Worm (Caenorhabditis elegans) whole organism, L1 larva: ENCODE data around the gene srm-2.

Experiments used
- ceh-82 ChIP-seq, 3 experiments: fragments of 150-350 bp in 1 of 3; sonication (generic microtip) in 2 of 3; optimal IDR thresholded peaks; 2 replicates each; lab custom pipeline; 2014 to 2017; ENCODE audit warnings: missing biosample characterization in 3 of 3, missing genetic modification characterization in 3 of 3
- egl-27 ChIP-seq, 2 experiments: fragments of 150-350 bp in 1 of 2; sonication (generic microtip); optimal IDR thresholded peaks; 3 replicates each; lab custom pipeline; 2017 to 2018; ENCODE audit warnings: missing biosample characterization in 2 of 2, missing genetic modification characterization in 2 of 2, missing genetic modification reagents in 2 of 2
- elt-3 ChIP-seq, 6 experiments: fragments of 150-350 bp in 1 of 6; sonication (generic microtip); optimal IDR thresholded peaks; 2 replicates each; lab custom pipeline; 2017 to 2018; ENCODE audit warnings: missing biosample characterization in 6 of 6, missing genetic modification characterization in 6 of 6, inconsistent platforms in 1 of 6
- lsy-2 ChIP-seq, 2 experiments: fragments of 150-350 bp; optimal IDR thresholded peaks; 2 replicates each; lab custom pipeline; 2014; ENCODE audit warnings: missing biosample characterization in 2 of 2, missing genetic modification characterization in 2 of 2
- mdl-1 ChIP-seq, 2 experiments: fragments of 150-350 bp; optimal IDR thresholded peaks; 2 replicates each; lab custom pipeline; 2014 to 2017; ENCODE audit warnings: missing biosample characterization in 2 of 2, missing genetic modification characterization in 2 of 2, inconsistent platforms in 1 of 2
- mef-2 ChIP-seq: fragments of 150-350 bp; optimal IDR thresholded peaks from 2 replicates; lab custom pipeline; 2014; ENCODE audit warnings: missing biosample characterization, missing genetic modification characterization
- nhr-19 ChIP-seq: fragments of 200-800 bp; sonication (Bioruptor generic); conservative IDR thresholded peaks from 2 replicates; pipeline ENCODE4 v1.3.6; 2022; ENCODE audit warnings: missing genetic modification characterization, missing compliant biosample characterization
- nhr-20 ChIP-seq: sonication (generic microtip); optimal IDR thresholded peaks from 2 replicates; lab custom pipeline; 2016; ENCODE audit warnings: mild to moderate bottlenecking, missing genetic modification characterization, missing compliant biosample characterization
- nhr-28 ChIP-seq: fragments of 150-350 bp; optimal IDR thresholded peaks from 2 replicates; lab custom pipeline; 2014; ENCODE audit warnings: missing biosample characterization, missing genetic modification characterization
- snpc-4 ChIP-seq: fragments of 150-350 bp; optimal IDR thresholded peaks from 2 replicates; lab custom pipeline; 2014; ENCODE audit warnings: missing biosample characterization, missing genetic modification characterization
- unc-130 ChIP-seq: fragments of 150-350 bp; optimal IDR thresholded peaks from 2 replicates; lab custom pipeline; 2017; ENCODE audit warnings: missing biosample characterization, missing genetic modification characterization, inconsistent platforms
- unc-62 ChIP-seq: fragments of 150-350 bp; optimal IDR thresholded peaks from 2 replicates; lab custom pipeline; 2014; ENCODE audit warnings: missing biosample characterization, missing genetic modification reagents, missing genetic modification characterization
- unc-86 ChIP-seq: sonication (generic microtip); optimal IDR thresholded peaks from 2 replicates; lab custom pipeline; 2016; ENCODE audit warnings: missing genetic modification characterization, missing compliant biosample characterization
- ztf-11 ChIP-seq, 2 experiments: sonication (generic microtip); optimal IDR thresholded peaks; 2 replicates each; lab custom pipeline; 2016 to 2017; ENCODE audit warnings: missing genetic modification characterization in 2 of 2, missing biosample characterization in 1 of 2, missing compliant biosample characterization in 1 of 2

- TF ChIP-seq ztf-11 (tag; optimal IDR thresholded peaks at IDR 0.05; lab: Kevin White, UChicago) (no peak), unc-130 (tag; lab: Kevin White, UChicago) (no peak), nhr-19 (GFP tag; lab: Robert Waterston, UW) (no peak), lsy-2 (tag; optimal IDR thresholded peaks at IDR 0.05; lab: Kevin White, UChicago) (no peak), unc-86 (tag; lab: Kevin White, UChicago) (no peak), nhr-28 (tag; lab: Kevin White, UChicago) (no peak), egl-27 (tag; optimal IDR thresholded peaks at IDR 0.05; lab: Kevin White, UChicago) (no peak), ceh-82 (tag; optimal IDR thresholded peaks at IDR 0.05; lab: Kevin White, UChicago) (no peak), mef-2 (tag; lab: Kevin White, UChicago) (no peak), mdl-1 (tag; optimal IDR thresholded peaks at IDR 0.05; lab: Kevin White, UChicago) (no peak), elt-3 (tag; optimal IDR thresholded peaks at IDR 0.05; lab: Kevin White, UChicago) (no peak), nhr-20 (tag; lab: Kevin White, UChicago) (no peak), snpc-4 (tag; lab: Kevin White, UChicago) (no peak), unc-62 (no peak)
These were observed at the start of gene srm-2 for ce11 chrIV:5008378-5008777.
